Worm (Caenorhabditis elegans) whole organism, L1 larva: Measurements from ENCODE around the gene W10C6.2.

Source experiments
- C04F5.9 ChIP-seq: sonication (generic microtip); optimal IDR thresholded peaks from 2 replicates; lab custom pipeline; 2016; ENCODE audit warnings: missing genetic modification characterization, missing compliant biosample characterization
- C16A3.4 ChIP-seq: fragments of 150-350 bp; optimal IDR thresholded peaks from 2 replicates; lab custom pipeline; 2014; ENCODE audit warnings: missing biosample characterization, missing genetic modification characterization
- C34B4.2 ChIP-seq: sonication (generic microtip); optimal IDR thresholded peaks from 2 replicates; lab custom pipeline; 2017; ENCODE audit warnings: mild to moderate bottlenecking, missing genetic modification characterization, missing compliant biosample characterization
- Y116A8C.19 ChIP-seq: sonication (generic microtip); optimal IDR thresholded peaks from 2 replicates; lab custom pipeline; 2016; ENCODE audit warnings: missing compliant biosample characterization, missing genetic modification characterization, borderline replicate concordance
- alr-1 ChIP-seq: fragments of 200-800 bp; sonication (Bioruptor generic); optimal IDR thresholded peaks from 2 replicates; lab custom pipeline; 2018; ENCODE audit warnings: borderline replicate concordance, mild to moderate bottlenecking, missing genetic modification characterization, missing compliant biosample characterization
- aly-2 ChIP-seq: fragments of 150-350 bp; optimal IDR thresholded peaks from 2 replicates; lab custom pipeline; 2014; ENCODE audit warnings: missing biosample characterization, missing genetic modification characterization
- ama-1 ChIP-seq: fragments of 150-350 bp; optimal IDR thresholded peaks from 2 replicates; lab custom pipeline; 2014
- blmp-1 ChIP-seq: fragments of 150-350 bp; optimal IDR thresholded peaks from 2 replicates; lab custom pipeline; 2014; ENCODE audit warnings: missing biosample characterization, missing genetic modification characterization
- ceh-63 ChIP-seq: fragments of 200-800 bp; sonication (Bioruptor generic); optimal IDR thresholded peaks from 2 replicates; lab custom pipeline; 2018; ENCODE audit warnings: mild to moderate bottlenecking, missing genetic modification characterization, missing compliant biosample characterization
- ceh-8 ChIP-seq: fragments of 200-800 bp; sonication (Bioruptor generic); optimal IDR thresholded peaks from 2 replicates; lab custom pipeline; 2018; ENCODE audit warnings: mild to moderate bottlenecking, missing genetic modification characterization, moderate library complexity, missing compliant biosample characterization
- ceh-88 ChIP-seq: fragments of 200-800 bp; sonication (Bioruptor generic); IDR thresholded peaks from 2 replicates; pipeline ENCODE4 v1.3.6; 2022; ENCODE audit warnings: missing genetic modification characterization, missing compliant biosample characterization
- ces-1 ChIP-seq: fragments of 150-350 bp; optimal IDR thresholded peaks from 2 replicates; lab custom pipeline; 2014; ENCODE audit warnings: missing biosample characterization, missing genetic modification reagents, missing genetic modification characterization
- efl-3 ChIP-seq: fragments of 200-800 bp; sonication (Bioruptor generic); optimal IDR thresholded peaks from 2 replicates; lab custom pipeline; 2018; ENCODE audit warnings: mild to moderate bottlenecking, missing genetic modification characterization, missing compliant biosample characterization
- egl-13 ChIP-seq: sonication (generic microtip); optimal IDR thresholded peaks from 2 replicates; lab custom pipeline; 2016; ENCODE audit warnings: missing genotype, missing genetic modification reagents, missing genetic modification characterization, missing compliant biosample characterization
- elt-2 ChIP-seq: sonication (generic microtip); optimal IDR thresholded peaks from 2 replicates; lab custom pipeline; 2016; ENCODE audit warnings: missing genetic modification characterization, mild to moderate bottlenecking, inconsistent platforms, missing compliant biosample characterization, missing genetic modification reagents
- fkh-10 ChIP-seq: sonication (generic microtip); optimal IDR thresholded peaks from 2 replicates; lab custom pipeline; 2017; ENCODE audit warnings: missing biosample characterization, missing genetic modification reagents, missing genetic modification characterization
- fkh-4 ChIP-seq: sonication (generic microtip); optimal IDR thresholded peaks from 2 replicates; lab custom pipeline; 2016; ENCODE audit warnings: missing compliant biosample characterization, missing genetic modification characterization, borderline replicate concordance
- fkh-8 ChIP-seq: sonication (generic microtip); optimal IDR thresholded peaks from 2 replicates; lab custom pipeline; 2016; ENCODE audit warnings: mild to moderate bottlenecking, missing genetic modification characterization, missing compliant biosample characterization
- grh-1 ChIP-seq: fragments of 200-800 bp; sonication (Bioruptor generic); IDR thresholded peaks from 2 replicates; pipeline ENCODE4 v1.3.6; 2022; ENCODE audit warnings: missing genetic modification reagents, missing genetic modification characterization, missing compliant biosample characterization
- hpl-2 ChIP-seq: fragments of 150-350 bp; optimal IDR thresholded peaks from 2 replicates; lab custom pipeline; 2014; ENCODE audit warnings: missing biosample characterization, missing genetic modification reagents, missing genetic modification characterization
- irx-1 ChIP-seq: sonication (generic microtip); optimal IDR thresholded peaks from 2 replicates; lab custom pipeline; 2016; ENCODE audit warnings: missing genetic modification characterization, missing compliant biosample characterization
- isw-1 ChIP-seq: fragments of 200-800 bp; sonication (Bioruptor generic); IDR thresholded peaks from 2 replicates; pipeline ENCODE4 v1.3.6; 2022; ENCODE audit warnings: missing genetic modification characterization, missing compliant biosample characterization
- jun-1 ChIP-seq: fragments of 150-350 bp; optimal IDR thresholded peaks from 2 replicates; lab custom pipeline; 2014; ENCODE audit warnings: missing biosample characterization, missing genetic modification reagents, missing genetic modification characterization
- lin-14 ChIP-seq: fragments of 200-800 bp; sonication (Bioruptor generic); optimal IDR thresholded peaks from 2 replicates; lab custom pipeline; 2018; ENCODE audit warnings: mild to moderate bottlenecking, missing genetic modification characterization, moderate library complexity, missing compliant biosample characterization
- lin-35 ChIP-seq, 2 experiments: fragments of 150-350 bp; optimal IDR thresholded peaks; 2 replicates each; lab custom pipeline; 2014; ENCODE audit warnings: missing biosample characterization in 2 of 2, missing genetic modification characterization in 2 of 2, missing genetic modification reagents in 2 of 2
- lsy-2 ChIP-seq, 2 experiments: fragments of 150-350 bp; optimal IDR thresholded peaks; 2 replicates each; lab custom pipeline; 2014; ENCODE audit warnings: missing biosample characterization in 2 of 2, missing genetic modification characterization in 2 of 2
- mab-9 ChIP-seq: fragments of 200-800 bp; sonication (Bioruptor generic); IDR thresholded peaks from 2 replicates; pipeline ENCODE4 v1.3.6; 2022; ENCODE audit warnings: missing genetic modification reagents, missing genetic modification characterization, missing compliant biosample characterization
- mdl-1 ChIP-seq, 2 experiments: fragments of 150-350 bp; optimal IDR thresholded peaks; 2 replicates each; lab custom pipeline; 2014 to 2017; ENCODE audit warnings: missing biosample characterization in 2 of 2, missing genetic modification characterization in 2 of 2, inconsistent platforms in 1 of 2
- mef-2 ChIP-seq: fragments of 150-350 bp; optimal IDR thresholded peaks from 2 replicates; lab custom pipeline; 2014; ENCODE audit warnings: missing biosample characterization, missing genetic modification characterization
- mep-1 ChIP-seq: fragments of 150-350 bp; optimal IDR thresholded peaks from 2 replicates; lab custom pipeline; 2014; ENCODE audit warnings: missing biosample characterization, missing genetic modification characterization
- nhr-11 ChIP-seq: fragments of 150-350 bp; optimal IDR thresholded peaks from 2 replicates; lab custom pipeline; 2014; ENCODE audit warnings: missing biosample characterization, missing genetic modification characterization
- nhr-12 ChIP-seq: sonication (generic microtip); optimal IDR thresholded peaks from 2 replicates; lab custom pipeline; 2017; ENCODE audit warnings: missing biosample characterization, missing genetic modification characterization
- nhr-20 ChIP-seq: sonication (generic microtip); optimal IDR thresholded peaks from 2 replicates; lab custom pipeline; 2016; ENCODE audit warnings: mild to moderate bottlenecking, missing genetic modification characterization, missing compliant biosample characterization
- nhr-76 ChIP-seq: sonication (generic microtip); optimal IDR thresholded peaks from 2 replicates; lab custom pipeline; 2017; ENCODE audit warnings: missing biosample characterization, missing genetic modification characterization
- nhr-77 ChIP-seq: fragments of 150-350 bp; optimal IDR thresholded peaks from 2 replicates; lab custom pipeline; 2014; ENCODE audit warnings: missing biosample characterization, missing genetic modification characterization
- nhr-84 ChIP-seq: sonication (generic microtip); optimal IDR thresholded peaks from 2 replicates; lab custom pipeline; 2017; ENCODE audit warnings: missing biosample characterization, missing genetic modification characterization
- nhr-85 ChIP-seq: sonication (generic microtip); peaks from one replicate; lab custom pipeline; 2016; ENCODE audit warnings: missing genetic modification characterization, inconsistent platforms, missing compliant biosample characterization
- nhr-90 ChIP-seq: sonication (generic microtip); optimal IDR thresholded peaks from 2 replicates; lab custom pipeline; 2016; ENCODE audit warnings: mild to moderate bottlenecking, missing genetic modification characterization, missing compliant biosample characterization; ENCODE audit not compliant: poor library complexity
- rnt-1 ChIP-seq: sonication (generic microtip); optimal IDR thresholded peaks from 2 replicates; lab custom pipeline; 2016; ENCODE audit warnings: mild to moderate bottlenecking, missing genetic modification characterization, moderate library complexity, missing compliant biosample characterization
- skn-1 ChIP-seq: fragments of 150-350 bp; optimal IDR thresholded peaks from 2 replicates; lab custom pipeline; 2014; ENCODE audit warnings: missing biosample characterization, missing genetic modification characterization
- snpc-4 ChIP-seq: fragments of 150-350 bp; optimal IDR thresholded peaks from 2 replicates; lab custom pipeline; 2014; ENCODE audit warnings: missing biosample characterization, missing genetic modification characterization
- snu-23 ChIP-seq: sonication (generic microtip); optimal IDR thresholded peaks from 2 replicates; lab custom pipeline; 2016; ENCODE audit warnings: missing genetic modification characterization, missing compliant biosample characterization
- sox-4 ChIP-seq: sonication (generic microtip); optimal IDR thresholded peaks from 2 replicates; lab custom pipeline; 2016; ENCODE audit warnings: missing genetic modification characterization, missing compliant biosample characterization
- sup-37 ChIP-seq: fragments of 200-800 bp; sonication (Bioruptor generic); optimal IDR thresholded peaks from 2 replicates; lab custom pipeline; 2018; ENCODE audit warnings: mild to moderate bottlenecking, missing genetic modification characterization, missing compliant biosample characterization
- tlp-1 ChIP-seq: fragments of 150-350 bp; optimal IDR thresholded peaks from 2 replicates; lab custom pipeline; 2014; ENCODE audit warnings: missing biosample characterization, missing genetic modification characterization
- unc-130 ChIP-seq: fragments of 150-350 bp; optimal IDR thresholded peaks from 2 replicates; lab custom pipeline; 2017; ENCODE audit warnings: missing biosample characterization, missing genetic modification characterization, inconsistent platforms
- unc-30 ChIP-seq: sonication (generic microtip); optimal IDR thresholded peaks from 2 replicates; lab custom pipeline; 2017; ENCODE audit warnings: missing biosample characterization, missing genetic modification characterization
- unc-86 ChIP-seq: sonication (generic microtip); optimal IDR thresholded peaks from 2 replicates; lab custom pipeline; 2016; ENCODE audit warnings: missing genetic modification characterization, missing compliant biosample characterization
- unc-98 ChIP-seq: fragments of 200-800 bp; sonication (Bioruptor generic); IDR thresholded peaks from 2 replicates; pipeline ENCODE4 v1.3.6; 2022; ENCODE audit warnings: missing genetic modification characterization, missing compliant biosample characterization
- vab-15 ChIP-seq: sonication (generic microtip); optimal IDR thresholded peaks from 2 replicates; lab custom pipeline; 2017; ENCODE audit warnings: missing genotype, mild to moderate bottlenecking, missing genetic modification characterization, missing compliant biosample characterization
- xbp-1 ChIP-seq: sonication (generic microtip); optimal IDR thresholded peaks from 2 replicates; lab custom pipeline; 2016; ENCODE audit warnings: missing genetic modification characterization, missing compliant biosample characterization
- zag-1 ChIP-seq: fragments of 150-350 bp; optimal IDR thresholded peaks from 2 replicates; lab custom pipeline; 2014; ENCODE audit warnings: missing biosample characterization, missing genetic modification characterization
- zip-4 ChIP-seq: fragments of 200-800 bp; sonication (Bioruptor generic); optimal IDR thresholded peaks from 2 replicates; lab custom pipeline; 2018; ENCODE audit warnings: mild to moderate bottlenecking, missing genetic modification characterization, moderate library complexity, missing compliant biosample characterization

The W10C6.2 gene

DNA sequence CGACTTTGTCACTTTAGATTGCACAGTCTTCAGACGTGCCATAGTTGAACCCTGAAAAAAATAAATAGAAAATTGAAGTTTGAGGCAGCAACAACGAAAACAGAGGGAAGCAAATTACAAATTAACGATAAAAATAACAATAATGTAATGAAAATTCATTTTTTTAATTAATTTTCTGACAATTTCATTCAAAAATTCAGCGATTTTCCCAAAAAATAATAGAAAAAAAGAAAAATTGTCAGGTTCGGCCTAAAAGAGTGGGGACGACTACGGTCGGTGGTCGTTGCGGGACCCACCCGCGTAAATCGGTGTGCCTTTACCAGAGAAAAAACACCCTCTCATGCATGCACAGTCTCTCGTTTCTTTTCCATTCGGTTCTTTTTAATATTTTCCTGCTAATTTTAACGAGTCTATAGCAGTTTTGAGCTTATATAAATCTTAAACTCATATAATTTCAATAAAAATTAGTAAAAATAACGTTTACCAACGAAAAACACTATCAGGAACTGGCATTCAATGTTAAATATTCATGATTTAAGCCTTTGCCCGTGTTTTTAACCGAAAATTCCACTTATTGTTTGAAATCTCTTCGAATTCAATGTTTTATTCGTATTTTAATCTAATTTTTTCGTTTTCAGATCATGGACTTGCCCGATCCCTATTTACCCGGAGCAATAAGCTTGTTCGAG is 4.8 kb upstream of the W10C6.2 start, which contains the start of the genes rps-9 and lsm-1 (continued):
- peak; percentile 33 for TF ChIP-seq unc-130 (tag; lab: Kevin White, UChicago)
- peak; percentile 76 for TF ChIP-seq isw-1 (GFP tag; lab: Robert Waterston, UW)
- no peak for TF ChIP-seq mab-9 (GFP tag; lab: Robert Waterston, UW)
- no peak for TF ChIP-seq nhr-76 (tag; lab: Kevin White, UChicago)
- no peak for TF ChIP-seq unc-30 (tag; lab: Kevin White, UChicago)
- peak; percentile 67 for TF ChIP-seq snu-23 (GFP tag; lab: Kevin White, UChicago)
- no peak for TF ChIP-seq vab-15 (tag; lab: Kevin White, UChicago)
- peak; percentile 71 for TF ChIP-seq mep-1 (tag; lab: Kevin White, UChicago)
- no peak for TF ChIP-seq C04F5.9 (tag; lab: Kevin White, UChicago)
- TF ChIP-seq fkh-4 (tag; lab: Kevin White, UChicago) = no peak
- no peak for TF ChIP-seq C34B4.2 (tag; lab: Kevin White, UChicago)
- TF ChIP-seq zag-1 (tag; lab: Kevin White, UChicago) = no peak
- peak; percentile 63 for TF ChIP-seq nhr-20
- no peak for TF ChIP-seq elt-2 (tag; lab: Kevin White, UChicago)
- peak; percentile 84 to 87 for TF ChIP-seq lin-35 (GFP tag; optimal IDR thresholded peaks at IDR 0.05; lab: Kevin White, UChicago)
- peak; percentile 22 for TF ChIP-seq unc-86 (tag; lab: Kevin White, UChicago)
- no peak for TF ChIP-seq ceh-63 (GFP tag; lab: Kevin White, UChicago)
- TF ChIP-seq lsy-2 (tag; optimal IDR thresholded peaks at IDR 0.05; lab: Kevin White, UChicago) = peak; percentile 94 to 98
- no peak for TF ChIP-seq ces-1
- no peak for TF ChIP-seq irx-1 (tag; lab: Kevin White, UChicago)
- TF ChIP-seq nhr-85 (tag; lab: Kevin White, UChicago) = no peak
- TF ChIP-seq nhr-77 = peak; percentile 58
- no peak for TF ChIP-seq ceh-88
- no peak for TF ChIP-seq ceh-8 (GFP tag; lab: Kevin White, UChicago)
- TF ChIP-seq jun-1 (tag; lab: Kevin White, UChicago) = no peak
- TF ChIP-seq efl-3 (GFP tag; lab: Kevin White, UChicago) = no peak
- TF ChIP-seq blmp-1 (tag; lab: Kevin White, UChicago) = peak; percentile 45
- no peak for TF ChIP-seq egl-13 (tag; lab: Kevin White, UChicago)
- TF ChIP-seq mdl-1 (tag; optimal IDR thresholded peaks at IDR 0.05; lab: Kevin White, UChicago) = peak in 1 of 2 experiments; percentile 8
- no peak for TF ChIP-seq zip-4
- no peak for TF ChIP-seq sup-37
- TF ChIP-seq skn-1 (tag; lab: Kevin White, UChicago) = peak; percentile 86
- no peak for TF ChIP-seq nhr-84 (tag; lab: Kevin White, UChicago)
- no peak for TF ChIP-seq ama-1 (lab: Kevin White, UChicago)
- TF ChIP-seq nhr-12 (tag; lab: Kevin White, UChicago) = no peak
- TF ChIP-seq unc-98 (GFP tag; lab: Robert Waterston, UW) = no peak
- TF ChIP-seq mef-2 = no peak
- no peak for TF ChIP-seq tlp-1
- peak; percentile 38 for TF ChIP-seq snpc-4 (tag; lab: Kevin White, UChicago)
- peak; percentile 75 for TF ChIP-seq C16A3.4 (tag; lab: Kevin White, UChicago)
- TF ChIP-seq nhr-11 (tag; lab: Kevin White, UChicago) = no peak
- TF ChIP-seq grh-1 (GFP tag; lab: Robert Waterston, UW) = no peak
- peak; percentile 45 for TF ChIP-seq fkh-8 (tag; lab: Kevin White, UChicago)
- TF ChIP-seq fkh-10 (GFP tag; lab: Kevin White, UChicago) = no peak
- no peak for TF ChIP-seq hpl-2 (GFP tag; lab: Kevin White, UChicago)
- TF ChIP-seq lin-14 (GFP tag; lab: Kevin White, UChicago) = peak; percentile 77
- no peak for TF ChIP-seq sox-4 (tag; lab: Kevin White, UChicago)
- TF ChIP-seq rnt-1 = peak; percentile 75
- no peak for TF ChIP-seq Y116A8C.19 (tag; lab: Kevin White, UChicago)
- no peak for TF ChIP-seq aly-2 (tag; lab: Kevin White, UChicago)
- TF ChIP-seq nhr-90 = peak; percentile 29
- no peak for TF ChIP-seq alr-1 (tag; lab: Kevin White, UChicago)
- peak; percentile 52 for TF ChIP-seq xbp-1 (tag; lab: Kevin White, UChicago)
